Worm (Caenorhabditis elegans) whole organism, L4/young adult: Measurements from ENCODE around the gene srw-53.

Source experiments
- W03F9.2 ChIP-seq: fragments of 150-350 bp; optimal IDR thresholded peaks from 2 replicates; lab custom pipeline; 2014; ENCODE audit warnings: missing biosample characterization, missing genetic modification characterization
- him-1 ChIP-seq: sonication (generic microtip); optimal IDR thresholded peaks from 2 replicates; lab custom pipeline; 2016; ENCODE audit warnings: missing genotype, missing genetic modification reagents, missing genetic modification characterization, missing compliant biosample characterization

DNA sequence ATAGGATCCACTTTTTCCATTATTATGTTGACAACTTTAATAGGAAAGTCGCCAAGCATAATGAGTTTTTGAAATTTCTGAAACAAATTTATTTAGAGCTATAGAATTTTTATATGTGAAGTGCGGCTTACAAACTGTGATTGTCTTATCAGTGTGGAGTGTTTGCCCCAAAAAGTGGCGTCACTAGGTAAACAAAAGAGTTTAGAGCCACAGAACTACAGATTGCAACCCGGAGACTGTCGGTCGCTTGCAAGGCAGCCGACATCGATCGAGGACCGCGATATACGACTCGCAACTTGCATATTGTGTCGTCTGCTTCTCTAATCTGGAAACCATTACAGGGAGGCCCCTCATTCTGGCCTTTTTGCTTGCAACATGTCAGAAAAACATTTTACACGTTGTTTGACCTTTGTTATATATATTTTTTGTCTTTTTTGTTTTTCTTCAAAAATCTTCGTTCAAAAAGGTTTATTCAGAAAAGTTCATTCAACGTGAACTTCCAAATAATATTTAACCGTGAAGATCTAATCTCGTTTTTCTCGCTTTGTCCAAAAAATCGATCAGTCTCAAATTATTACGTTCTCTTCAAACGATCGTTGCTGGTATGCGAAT is 39.6 kb downstream of the srw-53 start, which contains the start of the genes fbxa-99 and F36G9.13:
- TF ChIP-seq W03F9.2 (no peak), him-1 (no peak)
